Worm (Caenorhabditis elegans): ENCODE data around the gene str-145.

str-145 gene

DNA sequence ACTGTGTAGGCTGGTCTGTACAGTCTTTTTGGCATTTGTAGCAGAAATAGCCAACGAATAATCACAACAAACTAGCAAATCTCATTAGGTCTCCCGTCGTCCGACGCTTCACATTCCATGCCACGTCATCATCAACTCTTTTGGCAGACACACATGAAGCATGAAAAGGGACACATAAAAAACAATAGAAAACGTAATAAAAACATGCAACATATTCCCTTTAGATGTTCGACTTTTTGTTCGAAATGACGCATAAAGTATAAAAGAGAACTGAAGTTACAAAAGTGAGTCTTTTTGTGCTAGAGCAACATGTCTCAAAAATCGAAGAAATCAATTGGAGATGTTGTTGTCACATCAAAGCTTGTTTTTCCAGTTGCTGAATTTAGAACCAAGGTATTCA lies 46.3 kb downstream of the str-145 start, which contains the start of gene sth-1:
sth-1 (plus strand) TSS at position 301 of the 400 bp plus-strand sequence.
- TF ChIP-seq nhr-85 (tag), result no peak
- TF ChIP-seq fos-1 (tag; optimal IDR thresholded peaks at IDR 0.05), result no peak
- no peak for TF ChIP-seq ceh-90 (tag; optimal IDR thresholded peaks at IDR 0.05)
- TF ChIP-seq fkh-10 (GFP tag; optimal IDR thresholded peaks at IDR 0.05), result no peak
- no peak for TF ChIP-seq swsn-7 (tag; optimal IDR thresholded peaks at IDR 0.05)
- TF ChIP-seq nhr-84 (tag; optimal IDR thresholded peaks at IDR 0.05), result no peak
- no peak for TF ChIP-seq nhr-237 (tag; optimal IDR thresholded peaks at IDR 0.05)
- no peak for TF ChIP-seq unc-86 (tag; optimal IDR thresholded peaks at IDR 0.05)
- TF ChIP-seq efl-3 (GFP tag; optimal IDR thresholded peaks at IDR 0.05), result no peak

DNA sequence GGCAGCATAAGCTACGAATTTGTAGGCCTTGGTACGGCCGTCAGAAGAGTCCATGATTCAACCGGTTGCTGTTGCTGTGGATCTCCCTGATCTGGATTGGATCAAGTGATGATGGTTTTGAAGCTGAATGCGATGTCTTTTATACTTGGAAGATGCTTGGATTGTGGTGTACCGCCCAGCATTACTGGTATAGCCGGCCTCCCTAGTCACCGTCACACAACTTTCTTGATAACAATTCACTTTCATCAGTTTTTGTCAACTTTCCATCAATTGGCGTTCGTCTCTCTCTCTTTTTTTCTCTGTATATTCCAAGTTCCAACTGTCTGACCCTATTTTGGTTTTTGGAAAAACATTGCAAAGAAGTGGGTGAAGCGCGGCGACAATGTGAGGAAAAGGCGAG lies 47.3 kb downstream of the str-145 start, which contains the start of gene col-43:
col-43 (minus strand) TSS at position 101 of the 400 bp plus-strand sequence.
- peak; percentile 21 for TF ChIP-seq blmp-1 (tag; optimal IDR thresholded peaks at IDR 0.05)
- TF ChIP-seq dsc-1 (tag; optimal IDR thresholded peaks at IDR 0.05), result no peak

DNA sequence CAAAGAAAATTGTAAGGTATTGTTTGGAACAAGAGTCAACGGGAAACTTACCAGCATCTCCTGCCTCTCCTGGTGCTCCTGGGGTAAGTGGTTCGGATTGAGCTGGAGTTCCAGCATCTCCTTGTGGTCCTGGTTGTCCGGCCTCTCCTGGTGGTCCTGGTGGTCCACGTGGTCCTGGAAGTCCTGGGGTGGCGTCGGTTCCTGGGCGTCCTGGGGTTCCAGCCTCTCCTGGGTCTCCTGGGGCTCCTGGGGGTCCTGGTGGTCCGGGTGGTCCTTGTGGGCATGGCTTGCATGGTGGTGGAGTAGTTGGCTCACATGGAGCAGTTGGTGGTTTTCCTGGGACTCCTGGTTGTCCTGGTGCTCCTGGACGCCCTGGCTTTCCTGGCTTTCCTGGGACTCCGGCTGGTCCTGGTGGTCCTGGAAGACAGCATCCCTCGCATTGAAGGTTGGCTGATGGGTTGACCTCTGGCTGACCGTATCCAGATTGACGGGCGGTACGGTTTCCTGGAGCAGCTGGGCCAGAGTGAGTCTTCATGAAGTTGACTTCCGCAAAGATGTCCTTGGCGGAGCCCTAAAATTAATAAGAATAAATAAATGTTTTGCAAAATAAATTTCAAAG lies 48.0 kb downstream of the str-145 start:
- TF ChIP-seq pqm-1 (tag; optimal IDR thresholded peaks at IDR 0.05) (no peak), ceh-8 (GFP tag; optimal IDR thresholded peaks at IDR 0.05) (peak; percentile 14)

DNA sequence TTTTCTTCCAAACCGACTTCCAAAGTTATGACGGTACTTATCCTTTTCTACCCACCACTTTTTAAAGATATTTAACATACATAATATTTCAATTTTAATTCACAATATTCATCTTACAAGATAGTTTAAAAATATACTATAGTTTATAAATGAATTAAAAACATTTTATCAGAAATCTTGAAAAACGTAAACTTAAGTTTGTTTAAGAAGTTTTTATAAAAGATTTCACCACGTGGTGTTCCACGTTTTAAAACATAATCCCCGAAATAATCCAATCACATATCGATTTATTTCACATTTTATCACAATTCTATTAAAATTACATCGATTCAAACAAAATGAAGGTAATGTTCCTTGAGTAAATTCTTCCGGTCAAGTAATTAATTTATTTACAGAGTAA lies 51.4 kb downstream of the str-145 start, which contains the start of gene ZC513.3:
ZC513.3 (plus strand) TSS at position 301 of the 400 bp plus-strand sequence.
- TF ChIP-seq unc-86 (tag; optimal IDR thresholded peaks at IDR 0.05), result no peak
- no peak for TF ChIP-seq nhr-71 (tag; optimal IDR thresholded peaks at IDR 0.05)
- no peak for TF ChIP-seq unc-98 (GFP tag; IDR thresholded peaks at IDR 0.05)
- no peak for TF ChIP-seq swsn-7 (tag; optimal IDR thresholded peaks at IDR 0.05)
- TF ChIP-seq unc-30 (tag; optimal IDR thresholded peaks at IDR 0.05), result no peak
- TF ChIP-seq sptf-1 (tag; optimal IDR thresholded peaks at IDR 0.05), result no peak
- TF ChIP-seq ces-1 (GFP tag; optimal IDR thresholded peaks at IDR 0.05), result no peak
- no peak for TF ChIP-seq lin-15B (tag; optimal IDR thresholded peaks at IDR 0.05)
- no peak for TF ChIP-seq unc-130 (tag; optimal IDR thresholded peaks at IDR 0.05)
- TF ChIP-seq nhr-77 (tag; optimal IDR thresholded peaks at IDR 0.05), result no peak
- no peak for TF ChIP-seq C04F5.9 (tag; optimal IDR thresholded peaks at IDR 0.05)
- TF ChIP-seq fos-1 (tag; optimal IDR thresholded peaks at IDR 0.05), result no peak
- no peak for TF ChIP-seq aly-2 (tag; optimal IDR thresholded peaks at IDR 0.05)
- TF ChIP-seq lin-35 (GFP tag; optimal IDR thresholded peaks at IDR 0.05), result no peak
- no peak for TF ChIP-seq irx-1 (tag; optimal IDR thresholded peaks at IDR 0.05)
- TF ChIP-seq efl-3 (GFP tag; optimal IDR thresholded peaks at IDR 0.05), result no peak
